Worm (Caenorhabditis elegans) whole organism, late embryonic: ENCODE measurements around the gene C45B2.3.
A peak's percentile ranks its signal among the peaks of the same experiment; 100 is the strongest.

ENCODE experiments used
- ama-1 ChIP-seq: fragments of 150-350 bp; optimal IDR thresholded peaks from 2 replicates; lab custom pipeline; 2014
- ceh-34 ChIP-seq: sonication (generic microtip); optimal IDR thresholded peaks from 2 replicates; lab custom pipeline; 2016; ENCODE audit warnings: mild to moderate bottlenecking, missing genetic modification characterization, missing compliant biosample characterization
- dmd-4 ChIP-seq: sonication (generic microtip); optimal IDR thresholded peaks from 2 replicates; lab custom pipeline; 2016; ENCODE audit warnings: borderline replicate concordance, missing genetic modification characterization, missing compliant biosample characterization
- dve-1 ChIP-seq: sonication (generic microtip); optimal IDR thresholded peaks from 2 replicates; lab custom pipeline; 2017; ENCODE audit warnings: antibody characterized with exemption, mild to moderate bottlenecking, missing genetic modification characterization, missing compliant biosample characterization
- elt-2 ChIP-seq: sonication (generic microtip); optimal IDR thresholded peaks from 2 replicates; lab custom pipeline; 2016; ENCODE audit warnings: missing genetic modification reagents, missing genetic modification characterization, missing compliant biosample characterization
- ets-4 ChIP-seq: sonication (generic microtip); optimal IDR thresholded peaks from 2 replicates; lab custom pipeline; 2016; ENCODE audit warnings: missing genetic modification characterization, missing compliant biosample characterization
- hlh-13 ChIP-seq: fragments of 200-800 bp; sonication (Bioruptor generic); optimal IDR thresholded peaks from 2 replicates; lab custom pipeline; 2018; ENCODE audit warnings: mild to moderate bottlenecking, missing genetic modification characterization, missing compliant biosample characterization
- nfya-1 ChIP-seq: sonication (generic microtip); optimal IDR thresholded peaks from 2 replicates; lab custom pipeline; 2017; ENCODE audit warnings: missing genetic modification characterization, mild to moderate bottlenecking, missing compliant biosample characterization, antibody characterized with exemption, moderate library complexity
- ref-2 ChIP-seq: sonication (generic microtip); optimal IDR thresholded peaks from 2 replicates; lab custom pipeline; 2016; ENCODE audit warnings: missing genetic modification characterization, missing compliant biosample characterization
- rnt-1 ChIP-seq: sonication (generic microtip); optimal IDR thresholded peaks from 2 replicates; lab custom pipeline; 2016; ENCODE audit warnings: missing genetic modification characterization, missing compliant biosample characterization
- tbx-7 ChIP-seq: sonication (generic microtip); optimal IDR thresholded peaks from 2 replicates; lab custom pipeline; 2016; ENCODE audit warnings: missing genotype, missing genetic modification characterization, missing compliant biosample characterization
- zip-5 ChIP-seq: sonication (generic microtip); optimal IDR thresholded peaks from 2 replicates; lab custom pipeline; 2016; ENCODE audit warnings: missing genetic modification characterization, missing compliant biosample characterization

ce11 chrX:6057580-6058305 lies 25.0 kb upstream of the C45B2.3 start, which contains the start of gene gln-1:
- TF ChIP-seq dmd-4 (tag; lab: Kevin White, UChicago) (no peak), dve-1 (tag; lab: Kevin White, UChicago) (no peak), tbx-7 (no peak), ref-2 (tag; lab: Kevin White, UChicago) (peak; percentile 5), zip-5 (no peak), hlh-13 (GFP tag; lab: Kevin White, UChicago) (no peak), elt-2 (tag; lab: Kevin White, UChicago) (no peak), ama-1 (lab: Kevin White, UChicago) (no peak), nfya-1 (no peak), ceh-34 (tag; lab: Kevin White, UChicago) (no peak), ets-4 (tag; lab: Kevin White, UChicago) (no peak), rnt-1 (tag; lab: Kevin White, UChicago) (peak; percentile 64)
